Fruit fly (Drosophila melanogaster) whole organism, embryonic: ENCODE results near the gene yellow-f2.
A peak's percentile ranks its signal among the peaks of the same experiment; 100 is the strongest.

Source experiments
- Awh ChIP-seq: fragments of 200-800 bp; sonication (Bioruptor generic); IDR thresholded peaks from 2 replicates; pipeline ENCODE4, ENCODE4 v1.3.6; 2022; ENCODE audit warnings: missing biosample characterization, missing genetic modification characterization
- B-H2 ChIP-seq: fragments of 200-800 bp; sonication (Bioruptor generic); optimal IDR thresholded peaks from 2 replicates; lab custom pipeline; 2018; ENCODE audit warnings: missing biosample characterization, mild to moderate bottlenecking, missing genetic modification characterization
- BEAF-32 ChIP-seq: fragments of 200-800 bp; sonication (Bioruptor generic); optimal IDR thresholded peaks from 3 replicates; lab custom pipeline; 2017; ENCODE audit warnings: missing biosample characterization, missing genetic modification characterization, mild to moderate bottlenecking, moderate library complexity, missing genetic modification reagents
- CG10147 ChIP-seq: fragments of 200-800 bp; sonication (Bioruptor generic); optimal IDR thresholded peaks from 2 replicates; lab custom pipeline; 2019; ENCODE audit warnings: missing biosample characterization, mild to moderate bottlenecking, missing genetic modification characterization, moderate library complexity
- CG11695 ChIP-seq: fragments of 200-800 bp; sonication (Bioruptor generic); IDR thresholded peaks from 3 replicates; pipeline ENCODE4 v1.3.6; 2022; ENCODE audit warnings: missing biosample characterization, missing genetic modification characterization
- CG12659 ChIP-seq: fragments of 200-800 bp; sonication (Bioruptor generic); optimal IDR thresholded peaks from 3 replicates; lab custom pipeline; 2017; ENCODE audit warnings: mild to moderate bottlenecking, missing biosample characterization, missing genetic modification reagents, missing genetic modification characterization
- CG13287 ChIP-seq: fragments of 200-800 bp; sonication (Bioruptor generic); IDR thresholded peaks from 2 replicates; pipeline ENCODE4 v1.3.6; 2022; ENCODE audit warnings: missing biosample characterization, missing genetic modification characterization; ENCODE audit not compliant: partially characterized antibody
- CG13296 ChIP-seq: fragments of 200-800 bp; sonication (Bioruptor generic); optimal IDR thresholded peaks from 3 replicates; lab custom pipeline; 2018; ENCODE audit warnings: missing biosample characterization, mild to moderate bottlenecking, missing genetic modification characterization
- CG13424 ChIP-seq: fragments of 200-800 bp; sonication (Bioruptor generic); optimal IDR thresholded peaks from 2 replicates; lab custom pipeline; 2019; ENCODE audit warnings: missing biosample characterization, mild to moderate bottlenecking, missing genetic modification characterization, moderate library complexity
- CG14667 ChIP-seq: fragments of 200-800 bp; sonication (Bioruptor generic); IDR thresholded peaks from 2 replicates; pipeline ENCODE4 v1.3.6; 2022; ENCODE audit warnings: missing biosample characterization, missing genetic modification characterization
- CG14965 ChIP-seq: fragments of 200-800 bp; sonication (Bioruptor generic); optimal IDR thresholded peaks from 2 replicates; lab custom pipeline; 2016; ENCODE audit warnings: missing biosample characterization, missing genetic modification characterization, borderline replicate concordance
- CG1529 ChIP-seq: fragments of 200-800 bp; sonication (Bioruptor generic); optimal IDR thresholded peaks from 3 replicates; lab custom pipeline; 2018; ENCODE audit warnings: missing biosample characterization, missing genetic modification characterization
- CG15601 ChIP-seq: fragments of 200-800 bp; sonication (Bioruptor generic); optimal IDR thresholded peaks from 3 replicates; lab custom pipeline; 2019; ENCODE audit warnings: missing biosample characterization, mild to moderate bottlenecking, missing genetic modification characterization, moderate library complexity
- CG2116 ChIP-seq: fragments of 200-800 bp; sonication (Bioruptor generic); optimal IDR thresholded peaks from 3 replicates; lab custom pipeline; 2018; ENCODE audit warnings: missing biosample characterization, mild to moderate bottlenecking, missing genetic modification characterization
- CG31365 ChIP-seq: fragments of 200-800 bp; sonication (Bioruptor generic); optimal IDR thresholded peaks from 2 replicates; lab custom pipeline; 2018; ENCODE audit warnings: missing biosample characterization, mild to moderate bottlenecking, missing genetic modification characterization
- CG3995 ChIP-seq: fragments of 200-800 bp; sonication (Bioruptor generic); optimal IDR thresholded peaks from 3 replicates; lab custom pipeline; 2016; ENCODE audit warnings: missing biosample characterization, missing genetic modification characterization
- CG43689 ChIP-seq: fragments of 200-800 bp; sonication (Bioruptor generic); IDR thresholded peaks from 2 replicates; pipeline ENCODE4 v1.3.6; 2022; ENCODE audit warnings: missing biosample characterization, missing genetic modification characterization
- CG4820 ChIP-seq: fragments of 200-800 bp; sonication (Bioruptor generic); optimal IDR thresholded peaks from 3 replicates; lab custom pipeline; 2016; ENCODE audit warnings: missing biosample characterization, missing genetic modification characterization
- CG4854 ChIP-seq: fragments of 200-800 bp; sonication (Bioruptor generic); optimal IDR thresholded peaks from 2 replicates; lab custom pipeline; 2016; ENCODE audit warnings: missing biosample characterization, missing genetic modification characterization, inconsistent platforms
- CG6765 ChIP-seq: fragments of 200-800 bp; sonication (Bioruptor generic); optimal IDR thresholded peaks from 3 replicates; lab custom pipeline; 2017; ENCODE audit warnings: missing biosample characterization, mild to moderate bottlenecking, missing genetic modification characterization
- CG6813 ChIP-seq: fragments of 200-800 bp; sonication (Bioruptor generic); optimal IDR thresholded peaks from 2 replicates; lab custom pipeline; 2017; ENCODE audit warnings: missing biosample characterization, missing genetic modification characterization, mild to moderate bottlenecking, moderate library complexity, missing genetic modification reagents
- CG8359 ChIP-seq: fragments of 200-800 bp; sonication (Bioruptor generic); optimal IDR thresholded peaks from 2 replicates; lab custom pipeline; 2017; ENCODE audit warnings: missing biosample characterization, mild to moderate bottlenecking, missing genetic modification characterization, borderline replicate concordance
- CG8478 ChIP-seq: fragments of >200 bp; optimal IDR thresholded peaks from 2 replicates; lab custom pipeline; 2018
- CG9437 ChIP-seq: fragments of 200-800 bp; sonication (Bioruptor generic); optimal IDR thresholded peaks from 2 replicates; lab custom pipeline; 2018; ENCODE audit warnings: missing biosample characterization, mild to moderate bottlenecking, missing genetic modification characterization
- CkIIα-i1 ChIP-seq: fragments of 200-800 bp; sonication (Bioruptor generic); IDR thresholded peaks from 2 replicates; pipeline ENCODE4 v1.3.6; 2022; ENCODE audit warnings: missing biosample characterization, missing genetic modification characterization
- Dad ChIP-seq: fragments of 200-800 bp; sonication (Bioruptor generic); optimal IDR thresholded peaks from 3 replicates; lab custom pipeline; 2016; ENCODE audit warnings: missing biosample characterization, missing genetic modification characterization
- Dek ChIP-seq: fragments of 200-800 bp; sonication (Bioruptor generic); optimal IDR thresholded peaks from 3 replicates; lab custom pipeline; 2019; ENCODE audit warnings: missing biosample characterization, mild to moderate bottlenecking, missing genetic modification characterization, moderate library complexity
- H15 ChIP-seq: fragments of 200-800 bp; sonication (Bioruptor generic); IDR thresholded peaks from 3 replicates; pipeline ENCODE4 v1.3.6; 2022; ENCODE audit warnings: missing biosample characterization, missing genetic modification characterization
- HmgD ChIP-seq: fragments of 200-800 bp; sonication (Bioruptor generic); optimal IDR thresholded peaks from 3 replicates; lab custom pipeline; 2016; ENCODE audit warnings: missing biosample characterization, missing genetic modification characterization
- NFAT ChIP-seq: fragments of 200-800 bp; sonication (Bioruptor generic); IDR thresholded peaks from 2 replicates; pipeline ENCODE4 v1.3.6; 2022; ENCODE audit warnings: missing biosample characterization, missing genetic modification characterization
- Ssrp ChIP-seq: fragments of 200-800 bp; sonication (Bioruptor generic); optimal IDR thresholded peaks from 2 replicates; lab custom pipeline; 2018; ENCODE audit warnings: missing biosample characterization, mild to moderate bottlenecking, missing genetic modification characterization, moderate library complexity
- abd-A ChIP-seq: fragments of 200-800 bp; sonication (Bioruptor generic); optimal IDR thresholded peaks from 3 replicates; lab custom pipeline; 2019; ENCODE audit warnings: missing biosample characterization, mild to moderate bottlenecking, missing genetic modification characterization, moderate library complexity
- aop ChIP-seq: fragments of 200-800 bp; sonication (Bioruptor generic); IDR thresholded peaks from 2 replicates; pipeline ENCODE4 v1.3.6; 2022; ENCODE audit warnings: missing biosample characterization, missing genetic modification characterization
- az2 ChIP-seq: fragments of 200-800 bp; sonication (Bioruptor generic); optimal IDR thresholded peaks from 3 replicates; lab custom pipeline; 2016; ENCODE audit warnings: missing biosample characterization, missing genetic modification characterization
- bigmax ChIP-seq: fragments of 200-800 bp; sonication (Bioruptor generic); optimal IDR thresholded peaks from 2 replicates; lab custom pipeline; 2018; ENCODE audit warnings: missing biosample characterization, mild to moderate bottlenecking, missing genetic modification characterization
- cad ChIP-seq: fragments of >200 bp; optimal IDR thresholded peaks from 2 replicates; lab custom pipeline; 2017; ENCODE audit warnings: missing biosample characterization, missing genetic modification characterization
- cato ChIP-seq: fragments of 200-800 bp; sonication (Bioruptor generic); optimal IDR thresholded peaks from 2 replicates; lab custom pipeline; 2016; ENCODE audit warnings: missing biosample characterization, missing genetic modification characterization, borderline replicate concordance
- chn ChIP-seq: fragments of 200-800 bp; sonication (Bioruptor generic); optimal IDR thresholded peaks from 2 replicates; lab custom pipeline; 2016; ENCODE audit warnings: missing biosample characterization, missing genetic modification characterization
- ci ChIP-seq: fragments of 200-800 bp; sonication (Bioruptor generic); IDR thresholded peaks from 3 replicates; pipeline ENCODE4 v1.3.6; 2022; ENCODE audit warnings: missing biosample characterization, missing genetic modification characterization
- corto ChIP-seq: fragments of 200-800 bp; sonication (Bioruptor generic); optimal IDR thresholded peaks from 2 replicates; lab custom pipeline; 2016; ENCODE audit warnings: missing biosample characterization, mild to moderate bottlenecking, missing genetic modification characterization, moderate library complexity
- crol ChIP-seq: fragments of 200-800 bp; sonication (Bioruptor generic); IDR thresholded peaks from 2 replicates; pipeline ENCODE4 v1.3.6; 2022; ENCODE audit warnings: missing biosample characterization, missing genetic modification characterization
- crp ChIP-seq, 2 experiments: fragments of 200-800 bp; sonication (Bioruptor generic); optimal IDR thresholded peaks; 2 replicates in 1 of 2; 3 replicates in 1 of 2; lab custom pipeline; 2017; ENCODE audit warnings: missing biosample characterization in 2 of 2, missing genetic modification characterization in 2 of 2, mild to moderate bottlenecking in 1 of 2, moderate library complexity in 1 of 2
- dati ChIP-seq: fragments of 200-800 bp; sonication (Bioruptor generic); IDR thresholded peaks from 2 replicates; pipeline ENCODE4 v1.3.6; 2022; ENCODE audit warnings: missing biosample characterization, missing genetic modification characterization
- inv ChIP-seq: fragments of 200-800 bp; sonication (Bioruptor generic); IDR thresholded peaks from 2 replicates; pipeline ENCODE4 v1.3.6; 2022; ENCODE audit warnings: missing biosample characterization, missing genetic modification characterization; ENCODE audit not compliant: partially characterized antibody
- jumu ChIP-seq: fragments of 200-800 bp; sonication (Bioruptor generic); optimal IDR thresholded peaks from 3 replicates; lab custom pipeline; 2016; ENCODE audit warnings: missing biosample characterization, missing genetic modification characterization
- kah ChIP-seq: fragments of 200-800 bp; sonication (Bioruptor generic); optimal IDR thresholded peaks from 2 replicates; lab custom pipeline; 2018; ENCODE audit warnings: missing biosample characterization, mild to moderate bottlenecking, missing genetic modification characterization
- mam ChIP-seq: fragments of 200-800 bp; sonication (Bioruptor generic); optimal IDR thresholded peaks from 3 replicates; lab custom pipeline; 2016; ENCODE audit warnings: missing biosample characterization, missing genetic modification characterization
- scrt ChIP-seq: fragments of 200-800 bp; sonication (Bioruptor generic); optimal IDR thresholded peaks from 2 replicates; lab custom pipeline; 2018; ENCODE audit warnings: missing biosample characterization, mild to moderate bottlenecking, missing genetic modification characterization, moderate library complexity
- tap ChIP-seq: fragments of 200-800 bp; optimal IDR thresholded peaks from 3 replicates; lab custom pipeline; 2019; ENCODE audit warnings: missing biosample characterization, mild to moderate bottlenecking, missing genetic modification characterization, moderate library complexity
- toy ChIP-seq: fragments of 200-800 bp; sonication (Bioruptor generic); IDR thresholded peaks from 2 replicates; pipeline ENCODE4 v1.3.6; 2022; ENCODE audit warnings: missing biosample characterization, missing genetic modification characterization
- wor ChIP-seq: fragments of 200-800 bp; sonication (Bioruptor generic); IDR thresholded peaks from 2 replicates; pipeline ENCODE4 v1.3.6; 2022; ENCODE audit warnings: missing biosample characterization, missing genetic modification characterization
- zen2 ChIP-seq: fragments of 200-800 bp; sonication (Bioruptor generic); IDR thresholded peaks from 3 replicates; pipeline ENCODE4 v1.3.6; 2022; ENCODE audit warnings: missing biosample characterization, missing genetic modification characterization; ENCODE audit not compliant: partially characterized antibody

The yellow-f2 gene

DNA sequence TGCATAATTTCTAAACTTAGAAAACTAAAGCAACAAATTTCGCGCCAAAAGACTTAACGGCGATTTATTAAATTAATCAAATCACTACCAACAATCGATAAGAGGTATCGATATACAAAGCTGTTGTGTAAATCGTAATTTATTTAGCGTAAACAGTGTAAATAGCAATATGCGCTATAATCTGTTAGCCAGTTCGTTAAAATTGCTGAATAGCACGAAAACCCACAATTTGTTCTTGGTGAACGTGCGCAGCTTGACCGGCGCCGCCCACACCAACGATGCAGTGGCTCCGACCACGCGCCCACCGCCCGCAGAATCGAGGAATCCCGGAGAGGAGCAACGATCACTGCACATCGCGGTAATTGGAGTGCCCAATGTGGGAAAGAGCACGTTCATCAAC lies 575 bp upstream of the yellow-f2 start, which contains the start of gene CG7488 (continued):
- no peak for TF ChIP-seq Awh (GFP tag; lab: Robert Waterston, UW)
- TF ChIP-seq CG8359 (GFP tag; lab: Kevin White, UChicago): no peak
- TF ChIP-seq CG8478 (lab: Kevin White, UChicago): no peak
- TF ChIP-seq HmgD (GFP tag; lab: Kevin White, UChicago): no peak
- TF ChIP-seq bigmax: no peak
- TF ChIP-seq Ssrp (tag; lab: Kevin White, UChicago): no peak
- no peak for TF ChIP-seq CG14667 (GFP tag; lab: Robert Waterston, UW)
- no peak for TF ChIP-seq wor (GFP tag; lab: Robert Waterston, UW)
- no peak for TF ChIP-seq chn (GFP tag; lab: Kevin White, UChicago)
- TF ChIP-seq crp (GFP tag; optimal IDR thresholded peaks at IDR 0.05; lab: Kevin White, UChicago): no peak
- no peak for TF ChIP-seq CG6813 (GFP tag; lab: Kevin White, UChicago)
- no peak for TF ChIP-seq scrt (GFP tag; lab: Kevin White, UChicago)
- TF ChIP-seq CG6765 (GFP tag; lab: Kevin White, UChicago): no peak
- no peak for TF ChIP-seq ci (GFP tag; lab: Robert Waterston, UW)
- TF ChIP-seq BEAF-32 (GFP tag; lab: Kevin White, UChicago): peak; percentile 71
- TF ChIP-seq CG13296 (GFP tag; lab: Kevin White, UChicago): no peak
- TF ChIP-seq cato (GFP tag; lab: Kevin White, UChicago): no peak
- no peak for TF ChIP-seq corto (GFP tag; lab: Kevin White, UChicago)
- TF ChIP-seq CG4854 (GFP tag; lab: Kevin White, UChicago): no peak
- TF ChIP-seq az2 (GFP tag; lab: Kevin White, UChicago): no peak
- TF ChIP-seq CG14965 (GFP tag; lab: Kevin White, UChicago): no peak
- TF ChIP-seq NFAT (GFP tag; lab: Robert Waterston, UW): no peak
- peak; percentile 92 for TF ChIP-seq CG13287
- TF ChIP-seq zen2: peak; percentile 84
- no peak for TF ChIP-seq CG1529
- TF ChIP-seq crol (GFP tag; lab: Robert Waterston, UW): no peak
- no peak for TF ChIP-seq dati (GFP tag; lab: Robert Waterston, UW)
- TF ChIP-seq tap (tag; lab: Kevin White, UChicago): no peak
- no peak for TF ChIP-seq CG15601 (tag; lab: Kevin White, UChicago)
- peak; percentile 25 for TF ChIP-seq CG9437 (GFP tag; lab: Kevin White, UChicago)
- no peak for TF ChIP-seq CG13424 (tag; lab: Kevin White, UChicago)
- TF ChIP-seq jumu (GFP tag; lab: Kevin White, UChicago): no peak
- no peak for TF ChIP-seq CG4820 (GFP tag; lab: Kevin White, UChicago)
- TF ChIP-seq cad (GFP tag; lab: Kevin White, UChicago): no peak
- peak; percentile 81 for TF ChIP-seq CG3995 (GFP tag; lab: Kevin White, UChicago)
- TF ChIP-seq inv (GFP tag; lab: Robert Waterston, UW): peak; percentile 38; the same call in 1 of the 2 replicates
- no peak for TF ChIP-seq mam
- TF ChIP-seq Dek (tag; lab: Kevin White, UChicago): no peak
- no peak for TF ChIP-seq kah (GFP tag; lab: Kevin White, UChicago)
- no peak for TF ChIP-seq CkIIα-i1
- no peak for TF ChIP-seq aop (GFP tag; lab: Robert Waterston, UW)
- no peak for TF ChIP-seq CG10147 (GFP tag; lab: Kevin White, UChicago)
- no peak for TF ChIP-seq CG43689
- no peak for TF ChIP-seq CG31365 (tag; lab: Kevin White, UChicago)
- no peak for TF ChIP-seq abd-A (tag; lab: Kevin White, UChicago)
- no peak for TF ChIP-seq H15 (GFP tag; lab: Robert Waterston, UW)
- TF ChIP-seq CG12659: peak; percentile 17
- no peak for TF ChIP-seq B-H2 (GFP tag; lab: Kevin White, UChicago)
- TF ChIP-seq CG2116: peak; percentile 80
- no peak for TF ChIP-seq CG11695
- TF ChIP-seq toy (GFP tag; lab: Robert Waterston, UW): no peak
- TF ChIP-seq Dad (GFP tag; lab: Kevin White, UChicago): no peak
